Worm (Caenorhabditis elegans) whole organism, midembryonic: ENCODE measurements around the gene C06B3.1.

Experiments
- T22C8.4 ChIP-seq: fragments of 200-800 bp; sonication (Bioruptor generic); IDR thresholded peaks from 2 replicates; pipeline ENCODE4 v1.3.6; 2022; ENCODE audit warnings: missing genetic modification characterization, missing compliant biosample characterization
- cog-1 ChIP-seq: sonication (generic microtip); optimal IDR thresholded peaks from 2 replicates; lab custom pipeline; 2016; ENCODE audit warnings: missing genetic modification characterization, missing compliant biosample characterization
- flt-1 ChIP-seq: fragments of 200-800 bp; sonication (Bioruptor generic); IDR thresholded peaks from 2 replicates; pipeline ENCODE4 v1.3.6; 2022; ENCODE audit warnings: missing genetic modification characterization, missing compliant biosample characterization
- klf-2 ChIP-seq: fragments of 200-800 bp; sonication (Bioruptor generic); conservative IDR thresholded peaks from 2 replicates; pipeline ENCODE4 v1.3.6; 2022; ENCODE audit warnings: missing genetic modification reagents, missing genetic modification characterization, missing compliant biosample characterization
- med-1 ChIP-seq: sonication (generic microtip); optimal IDR thresholded peaks from 2 replicates; lab custom pipeline; 2017; ENCODE audit warnings: missing genetic modification characterization, mild to moderate bottlenecking, missing compliant biosample characterization, antibody characterized with exemption, missing genetic modification reagents; ENCODE audit not compliant: insufficient read depth
- ref-1 ChIP-seq: fragments of 200-800 bp; sonication (Bioruptor generic); conservative IDR thresholded peaks from 2 replicates; pipeline ENCODE4 v1.3.6; 2022; ENCODE audit warnings: missing genetic modification reagents, missing genetic modification characterization, missing compliant biosample characterization
- ztf-23 ChIP-seq: fragments of 200-800 bp; sonication (Bioruptor generic); IDR thresholded peaks from 2 replicates; pipeline ENCODE4 v1.3.6; 2022; ENCODE audit warnings: missing genetic modification reagents, missing genetic modification characterization, missing compliant biosample characterization
- ztf-29 ChIP-seq: fragments of 200-800 bp; sonication (Bioruptor generic); IDR thresholded peaks from 2 replicates; pipeline ENCODE4 v1.3.6; 2022; ENCODE audit warnings: missing genetic modification reagents, missing genetic modification characterization, missing compliant biosample characterization

- TF ChIP-seq T22C8.4 (GFP tag; lab: Robert Waterston, UW) (no peak), ref-1 (GFP tag; lab: Robert Waterston, UW) (no peak), med-1 (GFP tag; lab: Kevin White, UChicago) (no peak), cog-1 (no peak), ztf-29 (GFP tag; lab: Robert Waterston, UW) (no peak), ztf-23 (GFP tag; lab: Robert Waterston, UW) (no peak), flt-1 (GFP tag; lab: Robert Waterston, UW) (no peak), klf-2 (no peak)
Observed at ce11 chrV:13878226-13878625, 24.4 kb upstream of the C06B3.1 start.
